Worm (Caenorhabditis elegans): ENCODE data around the gene rrp-1.
A peak's percentile ranks its signal among the peaks of the same experiment; 100 is the strongest.

Gene rrp-1

ce11 chrIV:10021283-10021682, 39.2 kb upstream of the rrp-1 start, which contains the start of gene F44D12.19:
TSS of gene F44D12.19 (plus strand) at chrIV:10021583.
- TF ChIP-seq cnd-1 (tag; optimal IDR thresholded peaks at IDR 0.05) (no peak), lin-13 (tag; optimal IDR thresholded peaks at IDR 0.05) (no peak)

DNA sequence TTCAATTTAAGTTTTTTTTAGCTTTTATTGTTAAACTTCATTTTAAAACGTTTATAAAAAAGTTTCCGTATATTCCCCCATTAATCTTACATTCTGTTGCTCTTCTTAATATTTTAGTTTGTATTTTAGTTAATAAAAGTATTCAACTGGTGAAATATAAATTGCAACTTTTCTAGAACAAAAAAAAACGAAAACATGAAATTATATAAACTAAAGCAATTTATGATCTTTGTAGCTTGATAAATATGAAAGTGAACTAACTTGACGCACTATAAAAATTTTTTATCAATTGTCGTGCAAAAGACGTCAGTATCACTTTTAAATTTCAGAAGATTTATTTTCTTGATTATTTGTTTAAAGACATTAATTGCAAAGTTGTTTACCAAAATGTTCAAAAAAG, 35.6 kb upstream of the rrp-1 start, which contains the start of gene F44D12.2:
Gene F44D12.2 (minus strand): TSS at position 101 of the 400 bp plus-strand sequence.
- TF ChIP-seq ceh-43 (GFP tag; optimal IDR thresholded peaks at IDR 0.05), result no peak
- no peak for TF ChIP-seq sptf-1 (tag; optimal IDR thresholded peaks at IDR 0.05)
- TF ChIP-seq nhr-28 (tag; optimal IDR thresholded peaks at IDR 0.05), result no peak

DNA sequence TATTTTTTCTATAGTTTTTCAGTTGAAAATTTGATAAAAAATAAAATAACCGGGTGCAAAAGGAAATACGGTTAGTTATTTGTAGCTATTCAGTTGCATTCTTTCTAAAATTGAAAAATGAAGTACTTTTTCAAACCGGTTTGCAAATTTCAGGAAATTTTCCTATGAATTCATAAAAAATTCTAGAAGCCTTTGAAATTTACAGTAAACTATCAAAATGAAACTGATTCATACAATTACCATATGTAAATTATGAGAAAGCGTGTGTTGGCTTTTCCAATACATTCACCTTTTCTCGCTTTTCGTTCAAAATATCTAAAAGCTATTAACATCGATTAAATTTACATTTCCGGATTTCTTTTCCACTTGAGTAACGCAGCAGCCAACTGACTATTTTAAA, 34.9 kb upstream of the rrp-1 start, which contains the start of gene ent-7:
Gene ent-7 (plus strand): TSS at position 301 of the 400 bp plus-strand sequence.
- no peak for TF ChIP-seq pha-4 (tag; optimal IDR thresholded peaks at IDR 0.05)
- TF ChIP-seq unc-120 (tag; optimal IDR thresholded peaks at IDR 0.05; ENCODE audit: poor library complexity, severe bottlenecking), result no peak
- TF ChIP-seq nhr-12 (tag; optimal IDR thresholded peaks at IDR 0.05), result no peak
- no peak for TF ChIP-seq ztf-11 (tag; optimal IDR thresholded peaks at IDR 0.05)
- TF ChIP-seq snpc-4 (tag; optimal IDR thresholded peaks at IDR 0.05), result no peak
- TF ChIP-seq unc-62 (GFP tag; optimal IDR thresholded peaks at IDR 0.05), result no peak
- no peak for TF ChIP-seq nhr-237 (tag; optimal IDR thresholded peaks at IDR 0.05)
- TF ChIP-seq unc-39 (tag; optimal IDR thresholded peaks at IDR 0.05), result no peak
- no peak for TF ChIP-seq ces-1 (GFP tag; optimal IDR thresholded peaks at IDR 0.05)
- no peak for TF ChIP-seq bed-3 (GFP tag; optimal IDR thresholded peaks at IDR 0.05)
- TF ChIP-seq nhr-76 (tag; optimal IDR thresholded peaks at IDR 0.05), result no peak
- no peak for TF ChIP-seq lsy-2 (tag; optimal IDR thresholded peaks at IDR 0.05)
- no peak for TF ChIP-seq cnd-1 (tag; optimal IDR thresholded peaks at IDR 0.05)
- no peak for TF ChIP-seq flh-1 (GFP tag; optimal IDR thresholded peaks at IDR 0.05)
- no peak for TF ChIP-seq nhr-2 (tag; optimal IDR thresholded peaks at IDR 0.05)
- TF ChIP-seq mab-5 (tag; optimal IDR thresholded peaks at IDR 0.05), result no peak
- no peak for TF ChIP-seq drap-1 (GFP tag; optimal IDR thresholded peaks at IDR 0.05)

DNA sequence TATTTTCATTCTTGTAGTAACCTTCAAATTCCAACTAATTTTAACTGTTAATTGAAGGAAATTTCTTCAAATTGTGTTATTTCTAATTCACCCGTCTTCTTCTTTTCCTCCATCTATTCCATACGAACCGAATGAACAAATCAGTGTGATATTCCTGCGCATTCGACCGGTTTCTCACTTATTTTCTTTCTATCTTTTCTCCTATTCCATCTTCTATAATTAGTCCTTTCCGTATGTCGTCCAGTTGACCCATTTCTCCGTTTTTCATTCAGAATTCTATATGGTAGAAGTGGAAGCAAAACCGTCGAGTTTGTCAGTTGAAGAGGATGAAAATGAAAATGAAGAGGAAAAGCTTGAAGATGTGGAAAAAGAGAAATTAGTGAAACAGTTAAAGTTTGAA, 27.5 kb upstream of the rrp-1 start, which contains the start of gene magu-4:
Gene magu-4 (plus strand): TSS at position 218 of the 400 bp plus-strand sequence.
- TF ChIP-seq sem-2 (GFP tag; optimal IDR thresholded peaks at IDR 0.05) (no peak), unc-39 (tag; optimal IDR thresholded peaks at IDR 0.05) (no peak), nhr-76 (tag; optimal IDR thresholded peaks at IDR 0.05) (no peak), hlh-1 (tag; optimal IDR thresholded peaks at IDR 0.05) (no peak), unc-62 (GFP tag; optimal IDR thresholded peaks at IDR 0.05) (no peak), zip-8 (tag; optimal IDR thresholded peaks at IDR 0.05) (no peak), nhr-2 (tag; optimal IDR thresholded peaks at IDR 0.05) (no peak), drap-1 (GFP tag; optimal IDR thresholded peaks at IDR 0.05) (no peak), pha-4 (tag; optimal IDR thresholded peaks at IDR 0.05) (no peak), nhr-12 (tag; optimal IDR thresholded peaks at IDR 0.05) (no peak), lin-13 (tag; optimal IDR thresholded peaks at IDR 0.05) (no peak), cnd-1 (tag; optimal IDR thresholded peaks at IDR 0.05) (no peak), mep-1 (tag; optimal IDR thresholded peaks at IDR 0.05) (no peak), ceh-43 (GFP tag; optimal IDR thresholded peaks at IDR 0.05) (no peak), nhr-28 (tag; optimal IDR thresholded peaks at IDR 0.05) (no peak), tbx-8 (GFP tag; optimal IDR thresholded peaks at IDR 0.05) (no peak), ces-1 (GFP tag; optimal IDR thresholded peaks at IDR 0.05) (no peak), sptf-1 (tag; optimal IDR thresholded peaks at IDR 0.05) (no peak), elt-1 (tag; optimal IDR thresholded peaks at IDR 0.05; ENCODE audit: borderline replicate concordance, insufficient read depth) (no peak)

DNA sequence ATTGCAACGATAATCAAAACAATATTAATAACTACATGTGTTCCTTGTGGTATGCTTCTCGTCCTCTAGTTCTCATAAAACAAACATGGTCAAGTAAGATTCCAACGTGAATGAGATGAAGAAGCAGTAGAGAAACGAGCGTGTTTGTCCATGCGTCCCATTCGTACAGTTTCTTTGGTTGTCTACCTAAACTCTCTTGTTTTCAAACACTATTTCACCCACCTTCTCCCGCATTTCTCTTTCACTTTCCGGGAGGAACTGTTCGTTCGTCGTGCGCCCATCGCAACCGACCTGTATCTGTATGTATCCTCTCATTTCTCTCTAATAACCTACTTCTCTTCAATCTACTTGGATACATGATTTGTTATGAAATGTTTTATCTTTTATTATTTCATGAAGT, 25.7 kb upstream of the rrp-1 start:
- TF ChIP-seq ham-2 (GFP tag; optimal IDR thresholded peaks at IDR 0.05) (no peak), sptf-1 (tag; optimal IDR thresholded peaks at IDR 0.05) (no peak), blmp-1 (tag; optimal IDR thresholded peaks at IDR 0.05) (peak; percentile 82), ceh-39 (tag; optimal IDR thresholded peaks at IDR 0.05) (no peak), nhr-237 (tag; optimal IDR thresholded peaks at IDR 0.05) (peak; percentile 15), pha-4 (tag; optimal IDR thresholded peaks at IDR 0.05) (peak; percentile 57), mls-2 (tag; optimal IDR thresholded peaks at IDR 0.05) (no peak), sem-2 (GFP tag; optimal IDR thresholded peaks at IDR 0.05) (no peak)
